Worm (Caenorhabditis elegans): ENCODE results near the gene kbp-3.

DNA sequence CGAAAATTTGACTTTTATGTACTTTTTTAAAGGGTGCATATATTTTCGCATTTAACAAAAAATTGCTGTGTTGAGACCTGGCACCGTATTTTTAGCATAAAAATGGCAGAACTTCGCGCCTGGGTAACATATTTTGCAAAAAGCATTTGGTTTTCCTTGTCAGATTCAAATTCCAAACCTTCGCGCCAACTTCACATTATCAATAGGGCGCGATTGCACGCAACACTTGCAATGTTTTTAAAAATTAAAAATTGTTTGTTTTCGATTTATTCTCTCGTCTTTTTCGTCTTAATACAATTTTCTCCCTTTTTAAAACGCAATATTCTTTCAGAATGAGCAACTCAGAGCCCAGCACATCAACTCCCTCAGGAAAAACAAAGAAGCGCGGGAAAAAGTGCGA, 6.2 kb downstream of the kbp-3 start, which contains the start of gene mes-2:
- peak; percentile 30 for TF ChIP-seq nfya-1 (tag; optimal IDR thresholded peaks at IDR 0.05)
- TF ChIP-seq unc-86 (tag; optimal IDR thresholded peaks at IDR 0.05): no peak
- no peak for TF ChIP-seq pqm-1 (tag; optimal IDR thresholded peaks at IDR 0.05)
- TF ChIP-seq rnt-1 (tag; optimal IDR thresholded peaks at IDR 0.05): no peak
- TF ChIP-seq nhr-11 (tag; optimal IDR thresholded peaks at IDR 0.05): no peak
- TF ChIP-seq sox-4 (tag; optimal IDR thresholded peaks at IDR 0.05): no peak
- no peak for TF ChIP-seq C08G9.2 (tag; optimal IDR thresholded peaks at IDR 0.05)
- no peak for TF ChIP-seq pat-9 (tag; optimal IDR thresholded peaks at IDR 0.05)
- TF ChIP-seq elt-2 (tag; optimal IDR thresholded peaks at IDR 0.05): peak; percentile 12
- TF ChIP-seq ama-1 (optimal IDR thresholded peaks at IDR 0.05): no peak
- TF ChIP-seq pha-2 (tag; optimal IDR thresholded peaks at IDR 0.05): no peak
- no peak for TF ChIP-seq gmeb-2 (tag; optimal IDR thresholded peaks at IDR 0.05)
- TF ChIP-seq madf-2 (tag; optimal IDR thresholded peaks at IDR 0.05): no peak
